Worm (Caenorhabditis elegans) whole organism, young adult: ENCODE measurements around the gene Y37E11AR.7.

ENCODE experiments used
- B0019.2 ChIP-seq: fragments of 200-800 bp; sonication (Bioruptor generic); conservative IDR thresholded peaks from 2 replicates; pipeline ENCODE4 v1.3.6; 2022; ENCODE audit warnings: missing genetic modification reagents, missing genetic modification characterization, missing compliant biosample characterization
- C06A6.2 ChIP-seq: fragments of 200-800 bp; sonication (Bioruptor generic); conservative IDR thresholded peaks from 2 replicates; pipeline ENCODE4 v1.3.6; 2022; ENCODE audit warnings: missing genetic modification characterization, missing compliant biosample characterization
- C17E4.6 ChIP-seq: fragments of 200-800 bp; sonication (Bioruptor generic); IDR thresholded peaks from 2 replicates; pipeline ENCODE4 v1.3.6; 2022; ENCODE audit warnings: missing genetic modification reagents, missing genetic modification characterization, missing compliant biosample characterization
- D2030.7 ChIP-seq: fragments of 200-800 bp; sonication (Bioruptor generic); IDR thresholded peaks from 2 replicates; pipeline ENCODE4 v1.3.6; 2022; ENCODE audit warnings: missing genetic modification reagents, missing genetic modification characterization, missing compliant biosample characterization
- F10E7.11 ChIP-seq: sonication (generic microtip); optimal IDR thresholded peaks from 2 replicates; lab custom pipeline; 2017; ENCODE audit warnings: mild to moderate bottlenecking, missing genetic modification characterization, moderate library complexity, missing compliant biosample characterization
- F23B12.7 ChIP-seq: sonication (generic microtip); optimal IDR thresholded peaks from 2 replicates; lab custom pipeline; 2017; ENCODE audit warnings: missing genetic modification characterization, mild to moderate bottlenecking, missing compliant biosample characterization, antibody characterized with exemption, moderate library complexity; ENCODE audit not compliant: insufficient read depth
- F33H1.4 ChIP-seq: fragments of 200-800 bp; sonication (Bioruptor generic); IDR thresholded peaks from 2 replicates; pipeline ENCODE4 v1.3.6; 2022; ENCODE audit warnings: missing genetic modification reagents, missing genetic modification characterization, missing compliant biosample characterization
- F37B4.10 ChIP-seq: fragments of 200-800 bp; sonication (Bioruptor generic); IDR thresholded peaks from 2 replicates; pipeline ENCODE4 v1.3.6; 2022; ENCODE audit warnings: missing genetic modification characterization, missing compliant biosample characterization
- F39B2.1 ChIP-seq: fragments of 200-800 bp; sonication (Bioruptor generic); IDR thresholded peaks from 2 replicates; pipeline ENCODE4 v1.3.6; 2022; ENCODE audit warnings: missing genetic modification reagents, missing genetic modification characterization, missing compliant biosample characterization
- F49E8.2 ChIP-seq: sonication (generic microtip); optimal IDR thresholded peaks from 3 replicates; lab custom pipeline; 2017; ENCODE audit warnings: missing genetic modification characterization, mild to moderate bottlenecking, missing compliant biosample characterization, antibody characterized with exemption, moderate library complexity; ENCODE audit not compliant: insufficient read depth
- F55B11.4 ChIP-seq: sonication (generic microtip); optimal IDR thresholded peaks from 2 replicates; lab custom pipeline; 2016; ENCODE audit warnings: missing compliant biosample characterization, missing genetic modification characterization, borderline replicate concordance; ENCODE audit not compliant: insufficient read depth
- Y53G8AR.9 ChIP-seq: fragments of 200-800 bp; sonication (Bioruptor generic); conservative IDR thresholded peaks from 2 replicates; pipeline ENCODE4 v1.3.6; 2022; ENCODE audit warnings: missing genetic modification reagents, missing genetic modification characterization, missing compliant biosample characterization
- Y56A3A.18 ChIP-seq: fragments of 200-800 bp; sonication (Bioruptor generic); IDR thresholded peaks from 2 replicates; pipeline ENCODE4 v1.3.6; 2022; ENCODE audit warnings: missing genetic modification reagents, missing genetic modification characterization, missing compliant biosample characterization
- athp-1 ChIP-seq: sonication (generic microtip); optimal IDR thresholded peaks from 2 replicates; lab custom pipeline; 2017; ENCODE audit warnings: mild to moderate bottlenecking, missing genetic modification characterization, missing compliant biosample characterization
- cebp-1 ChIP-seq, 2 experiments: fragments of 200-800 bp in 1 of 2; sonication (Bioruptor generic) in 1 of 2; sonication (generic microtip) in 1 of 2; IDR thresholded peaks in 1 of 2; optimal IDR thresholded peaks in 1 of 2; 2 replicates each; pipeline versions ENCODE4 v1.3.6 to Lab custom; 2017 to 2022; ENCODE audit warnings: missing compliant biosample characterization in 2 of 2, missing genetic modification characterization in 2 of 2, mild to moderate bottlenecking in 1 of 2, missing genetic modification reagents in 1 of 2, moderate library complexity in 1 of 2
- cebp-2 ChIP-seq: fragments of 200-800 bp; sonication (Bioruptor generic); IDR thresholded peaks from 2 replicates; pipeline ENCODE4 v1.3.6; 2022; ENCODE audit warnings: missing genetic modification characterization, missing compliant biosample characterization
- ceh-58 ChIP-seq: fragments of 200-800 bp; sonication (Bioruptor generic); IDR thresholded peaks from 2 replicates; pipeline ENCODE4 v1.3.6; 2022; ENCODE audit warnings: missing genetic modification characterization, missing compliant biosample characterization
- ceh-79 ChIP-seq: sonication (generic microtip); optimal IDR thresholded peaks from 2 replicates; lab custom pipeline; 2017; ENCODE audit warnings: mild to moderate bottlenecking, missing genetic modification characterization, missing compliant biosample characterization
- ceh-91 ChIP-seq: fragments of 200-800 bp; sonication (Bioruptor generic); IDR thresholded peaks from 2 replicates; pipeline ENCODE4 v1.3.6; 2022; ENCODE audit warnings: missing genetic modification reagents, missing genetic modification characterization, missing compliant biosample characterization
- chd-7 ChIP-seq: sonication (generic microtip); optimal IDR thresholded peaks from 2 replicates; lab custom pipeline; 2016; ENCODE audit warnings: mild to moderate bottlenecking, missing genetic modification characterization, moderate library complexity, missing compliant biosample characterization
- efl-1 ChIP-seq: fragments of 150-350 bp; optimal IDR thresholded peaks from 2 replicates; lab custom pipeline; 2014; ENCODE audit warnings: missing biosample characterization, missing genetic modification reagents, missing genetic modification characterization
- egrh-3 ChIP-seq: fragments of 200-800 bp; sonication (Bioruptor generic); IDR thresholded peaks from 2 replicates; pipeline ENCODE4 v1.3.6; 2022; ENCODE audit warnings: missing genetic modification reagents, missing genetic modification characterization, missing compliant biosample characterization
- ets-4 ChIP-seq: fragments of 200-800 bp; sonication (Bioruptor generic); optimal IDR thresholded peaks from 2 replicates; lab custom pipeline; 2018; ENCODE audit warnings: mild to moderate bottlenecking, missing genetic modification characterization, missing compliant biosample characterization
- hrde-1 ChIP-seq: sonication (generic microtip); optimal IDR thresholded peaks from 2 replicates; lab custom pipeline; 2016; ENCODE audit warnings: missing genetic modification characterization, mild to moderate bottlenecking, missing compliant biosample characterization, moderate library complexity, missing genotype, missing genetic modification reagents, borderline replicate concordance
- lag-1 ChIP-seq: fragments of 200-800 bp; sonication (Bioruptor generic); IDR thresholded peaks from 2 replicates; pipeline ENCODE4 v1.3.6; 2022; ENCODE audit warnings: missing genetic modification reagents, missing genetic modification characterization, missing compliant biosample characterization
- let-607 ChIP-seq, 2 experiments: fragments of 200-800 bp in 1 of 2; sonication (Bioruptor generic) in 1 of 2; sonication (generic microtip) in 1 of 2; optimal IDR thresholded peaks; 2 replicates each; lab custom pipeline; 2016 to 2018; ENCODE audit warnings: mild to moderate bottlenecking in 2 of 2, missing compliant biosample characterization in 2 of 2, missing genetic modification characterization in 2 of 2, moderate library complexity in 2 of 2, missing genotype in 1 of 2
- lin-26 ChIP-seq: fragments of 200-800 bp; sonication (Bioruptor generic); IDR thresholded peaks from 2 replicates; pipeline ENCODE4 v1.3.6; 2022; ENCODE audit warnings: missing genetic modification reagents, missing genetic modification characterization, missing compliant biosample characterization
- lir-1 ChIP-seq: fragments of 200-800 bp; sonication (Bioruptor generic); conservative IDR thresholded peaks from 2 replicates; pipeline ENCODE4 v1.3.6; 2022; ENCODE audit warnings: missing genetic modification reagents, missing genetic modification characterization, missing compliant biosample characterization
- lsy-27 ChIP-seq: sonication (generic microtip); optimal IDR thresholded peaks from 2 replicates; lab custom pipeline; 2017; ENCODE audit warnings: missing genetic modification characterization, mild to moderate bottlenecking, missing compliant biosample characterization, antibody characterized with exemption, missing genotype, borderline replicate concordance; ENCODE audit not compliant: insufficient read depth
- madf-10 ChIP-seq: sonication (generic microtip); optimal IDR thresholded peaks from 2 replicates; lab custom pipeline; 2016; ENCODE audit warnings: mild to moderate bottlenecking, missing genetic modification characterization, missing compliant biosample characterization
- madf-8 ChIP-seq: fragments of 200-800 bp; sonication (Bioruptor generic); conservative IDR thresholded peaks from 2 replicates; pipeline ENCODE4 v1.3.6; 2022; ENCODE audit warnings: missing genetic modification reagents, missing genetic modification characterization, missing compliant biosample characterization
- mcd-1 ChIP-seq: fragments of 200-800 bp; sonication (Bioruptor generic); IDR thresholded peaks from 2 replicates; pipeline ENCODE4 v1.3.6; 2022; ENCODE audit warnings: missing genetic modification reagents, missing genetic modification characterization, missing compliant biosample characterization
- mes-4 ChIP-seq: sonication (generic microtip); optimal IDR thresholded peaks from 2 replicates; lab custom pipeline; 2016; ENCODE audit warnings: missing genotype, missing genetic modification characterization, missing compliant biosample characterization
- nfyb-1 ChIP-seq: fragments of 200-800 bp; sonication (Bioruptor generic); IDR thresholded peaks from 2 replicates; pipeline ENCODE4 v1.3.6; 2022; ENCODE audit warnings: missing genetic modification reagents, missing genetic modification characterization, missing compliant biosample characterization
- nhr-179 ChIP-seq: sonication (generic microtip); optimal IDR thresholded peaks from 2 replicates; lab custom pipeline; 2016; ENCODE audit warnings: mild to moderate bottlenecking, missing genetic modification characterization, missing compliant biosample characterization
- nhr-27 ChIP-seq: fragments of 200-800 bp; sonication (Bioruptor generic); optimal IDR thresholded peaks from 2 replicates; lab custom pipeline; 2018; ENCODE audit warnings: mild to moderate bottlenecking, missing genetic modification characterization, moderate library complexity, missing compliant biosample characterization
- repo-1 ChIP-seq: sonication (generic microtip); optimal IDR thresholded peaks from 2 replicates; lab custom pipeline; 2017; ENCODE audit warnings: mild to moderate bottlenecking, missing genetic modification characterization, missing compliant biosample characterization
- snpc-1.3 ChIP-seq: sonication (generic microtip); optimal IDR thresholded peaks from 2 replicates; lab custom pipeline; 2017; ENCODE audit warnings: missing genetic modification characterization, mild to moderate bottlenecking, missing compliant biosample characterization, antibody characterized with exemption, moderate library complexity, missing genotype, missing genetic modification reagents; ENCODE audit not compliant: insufficient read depth
- sptf-2 ChIP-seq: fragments of 200-800 bp; sonication (Bioruptor generic); optimal IDR thresholded peaks from 2 replicates; lab custom pipeline; 2018; ENCODE audit warnings: mild to moderate bottlenecking, missing genetic modification characterization, missing compliant biosample characterization
- tbp1 ChIP-seq: fragments of 200-800 bp; sonication (Bioruptor generic); optimal IDR thresholded peaks from 2 replicates; lab custom pipeline; 2018; ENCODE audit warnings: mild to moderate bottlenecking, missing genetic modification characterization, missing compliant biosample characterization
- zfh-2 ChIP-seq: fragments of 200-800 bp; sonication (Bioruptor generic); conservative IDR thresholded peaks from 2 replicates; pipeline ENCODE4 v1.3.6; 2022; ENCODE audit warnings: missing genetic modification reagents, missing genetic modification characterization, missing compliant biosample characterization
- ztf-18 ChIP-seq: sonication (generic microtip); optimal IDR thresholded peaks from 2 replicates; lab custom pipeline; 2016; ENCODE audit warnings: missing genotype, mild to moderate bottlenecking, missing genetic modification characterization, missing compliant biosample characterization
- ztf-28 ChIP-seq: fragments of 200-800 bp; sonication (Bioruptor generic); IDR thresholded peaks from 2 replicates; pipeline ENCODE4 v1.3.6; 2022; ENCODE audit warnings: missing genetic modification reagents, missing genetic modification characterization, missing compliant biosample characterization
- ztf-3 ChIP-seq: fragments of 200-800 bp; sonication (Bioruptor generic); optimal IDR thresholded peaks from 2 replicates; lab custom pipeline; 2018; ENCODE audit warnings: mild to moderate bottlenecking, missing genetic modification characterization, missing compliant biosample characterization

Y37E11AR.7 gene

DNA sequence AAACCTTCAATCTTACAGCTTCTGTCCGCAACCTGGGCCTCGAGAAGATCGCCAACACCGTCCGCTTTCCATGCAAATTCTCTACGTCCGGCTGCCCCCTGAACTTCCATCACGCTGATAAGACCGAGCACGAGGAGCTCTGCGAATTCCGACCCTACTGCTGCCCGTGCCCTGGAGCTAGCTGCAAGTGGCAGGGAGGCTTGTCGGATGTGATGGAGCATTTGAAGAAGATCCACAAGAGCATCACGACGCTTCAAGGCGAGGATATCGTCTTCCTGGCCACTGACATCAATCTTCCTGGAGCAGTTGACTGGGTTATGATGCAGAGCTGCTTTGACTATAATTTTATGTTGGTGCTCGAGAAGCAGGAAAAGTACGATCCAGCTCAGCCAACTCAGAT, 9.4 kb downstream of the Y37E11AR.7 start:
- no peak for TF ChIP-seq madf-8 (GFP tag; lab: Robert Waterston, UW)
- TF ChIP-seq F49E8.2 (tag; lab: Kevin White, UChicago) = no peak
- no peak for TF ChIP-seq lsy-27
- TF ChIP-seq cebp-1 (GFP tag; IDR thresholded peaks at IDR 0.05; lab: Robert Waterston, UW) = no peak
- TF ChIP-seq cebp-1 (tag; optimal IDR thresholded peaks at IDR 0.05; lab: Kevin White, UChicago) = peak; percentile 8
- TF ChIP-seq egrh-3 (GFP tag; lab: Robert Waterston, UW) = peak; percentile 53; the same call in 1 of the 2 replicates
- TF ChIP-seq mes-4 (tag; lab: Kevin White, UChicago) = no peak
- no peak for TF ChIP-seq ceh-58 (GFP tag; lab: Robert Waterston, UW)
- 0 out of 2 replicates have a peak, but pooled peaks have one; percentile 36 for TF ChIP-seq nfyb-1 (GFP tag; lab: Robert Waterston, UW)
- TF ChIP-seq zfh-2 (GFP tag; lab: Robert Waterston, UW) = peak; percentile 56
- peak; percentile 15 for TF ChIP-seq ets-4
- TF ChIP-seq lin-26 = 0 out of 2 replicates have a peak, but pooled peaks have one; percentile 44
- TF ChIP-seq repo-1 (tag; lab: Kevin White, UChicago) = peak; percentile 42
- no peak for TF ChIP-seq B0019.2 (GFP tag; lab: Robert Waterston, UW)

DNA sequence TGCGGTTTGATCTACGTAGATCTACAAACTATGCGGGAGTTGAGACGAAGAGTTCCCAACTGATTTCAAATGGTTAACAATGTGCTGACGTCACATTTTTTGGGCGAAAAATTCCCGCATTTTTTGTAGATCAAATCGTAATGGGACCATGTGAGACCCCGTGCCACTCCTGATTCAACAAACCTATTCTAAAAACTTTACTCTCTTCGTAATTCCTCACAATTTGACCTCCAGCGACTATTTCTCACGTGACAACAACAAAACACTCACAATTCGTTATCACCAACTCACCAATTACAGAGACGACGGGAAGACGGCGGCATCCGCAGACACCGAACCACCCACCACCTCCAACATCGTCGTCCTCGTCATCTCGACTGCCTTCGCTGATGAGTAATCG, 11.5 kb downstream of the Y37E11AR.7 start, which contains the start of gene siah-1:
Gene siah-1 (plus strand): TSS at position 301 of the 400 bp plus-strand sequence.
- no peak for TF ChIP-seq sptf-2 (GFP tag; lab: Kevin White, UChicago)
- no peak for TF ChIP-seq F10E7.11
- TF ChIP-seq Y53G8AR.9 (GFP tag; lab: Robert Waterston, UW) = no peak
- TF ChIP-seq F37B4.10 (GFP tag; lab: Robert Waterston, UW) = no peak
- no peak for TF ChIP-seq chd-7 (tag; lab: Kevin White, UChicago)
- no peak for TF ChIP-seq nhr-27 (tag; lab: Kevin White, UChicago)
- no peak for TF ChIP-seq ztf-18
- no peak for TF ChIP-seq B0019.2 (GFP tag; lab: Robert Waterston, UW)
- TF ChIP-seq F39B2.1 = no peak
- no peak; the same call in 1 of the 2 replicates for TF ChIP-seq lir-1 (GFP tag; lab: Robert Waterston, UW)
- TF ChIP-seq C17E4.6 = 0 out of 2 replicates have a peak, but pooled peaks have one; percentile 13
- TF ChIP-seq F23B12.7 (tag; lab: Kevin White, UChicago) = no peak
- TF ChIP-seq cebp-2 (GFP tag; lab: Robert Waterston, UW) = no peak
- no peak for TF ChIP-seq Y56A3A.18 (GFP tag; lab: Robert Waterston, UW)
- TF ChIP-seq lag-1 (GFP tag; lab: Robert Waterston, UW) = no peak
- TF ChIP-seq ztf-28 (GFP tag; lab: Robert Waterston, UW) = no peak
- TF ChIP-seq F49E8.2 (tag; lab: Kevin White, UChicago) = no peak
- peak; percentile 2 for TF ChIP-seq tbp1 (GFP tag; lab: Kevin White, UChicago)
- no peak for TF ChIP-seq ztf-3 (GFP tag; lab: Kevin White, UChicago)
- TF ChIP-seq F33H1.4 (GFP tag; lab: Robert Waterston, UW) = no peak
- 0 out of 2 replicates have a peak, but pooled peaks have one; percentile 12 for TF ChIP-seq mcd-1 (GFP tag; lab: Robert Waterston, UW)
- TF ChIP-seq let-607 (tag; optimal IDR thresholded peaks at IDR 0.05; lab: Kevin White, UChicago) = no peak
- no peak for TF ChIP-seq D2030.7
- no peak for TF ChIP-seq nhr-179 (tag; lab: Kevin White, UChicago)
- TF ChIP-seq F55B11.4 (tag; lab: Kevin White, UChicago) = no peak
- no peak for TF ChIP-seq ceh-91
- TF ChIP-seq madf-8 (GFP tag; lab: Robert Waterston, UW) = no peak
- TF ChIP-seq madf-10 = no peak
- TF ChIP-seq hrde-1 (tag; lab: Kevin White, UChicago) = no peak
- TF ChIP-seq ceh-79 (tag; lab: Kevin White, UChicago) = no peak
- TF ChIP-seq efl-1 = no peak
- TF ChIP-seq athp-1 (tag; lab: Kevin White, UChicago) = no peak
- no peak for TF ChIP-seq nfyb-1 (GFP tag; lab: Robert Waterston, UW)
- TF ChIP-seq C06A6.2 (GFP tag; lab: Robert Waterston, UW) = no peak
- TF ChIP-seq egrh-3 (GFP tag; lab: Robert Waterston, UW) = no peak
- TF ChIP-seq snpc-1.3 (tag; lab: Kevin White, UChicago) = no peak
- TF ChIP-seq ceh-58 (GFP tag; lab: Robert Waterston, UW) = no peak
